Worm (Caenorhabditis elegans): ENCODE measurements around the gene T15B7.15.

T15B7.15 gene

DNA sequence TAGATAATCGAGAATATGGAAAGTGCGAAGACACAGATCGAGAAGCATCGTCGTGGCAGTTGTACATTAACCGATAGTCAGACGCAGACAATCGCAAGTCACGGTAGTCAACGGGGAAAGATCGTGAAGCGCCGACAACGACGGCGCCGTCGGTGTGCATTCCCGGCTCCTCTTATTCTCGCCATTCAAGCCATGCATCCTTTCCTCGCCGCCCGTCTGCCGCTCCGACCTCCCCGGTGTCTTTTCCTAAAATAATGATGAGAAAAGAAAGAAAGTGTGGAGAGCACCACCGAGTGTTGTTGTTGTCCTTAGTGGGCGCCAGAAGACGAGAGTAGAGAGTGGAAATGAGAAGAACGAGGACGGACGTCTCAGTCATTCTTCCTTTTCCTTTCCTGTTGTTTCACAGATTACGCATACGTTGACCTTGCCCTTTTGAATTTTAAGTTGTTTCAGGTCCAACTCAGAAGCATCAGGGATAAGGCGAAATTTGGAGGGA, 44.7 kb downstream of the T15B7.15 start, which contains the start of gene ZC404.1:
TSS of gene ZC404.1 (plus strand) at position 446 of the 496 bp plus-strand sequence.
- TF ChIP-seq ceh-9 (tag; optimal IDR thresholded peaks at IDR 0.05) (no peak), ceh-31 (tag; optimal IDR thresholded peaks at IDR 0.05) (peak; percentile 8)

DNA sequence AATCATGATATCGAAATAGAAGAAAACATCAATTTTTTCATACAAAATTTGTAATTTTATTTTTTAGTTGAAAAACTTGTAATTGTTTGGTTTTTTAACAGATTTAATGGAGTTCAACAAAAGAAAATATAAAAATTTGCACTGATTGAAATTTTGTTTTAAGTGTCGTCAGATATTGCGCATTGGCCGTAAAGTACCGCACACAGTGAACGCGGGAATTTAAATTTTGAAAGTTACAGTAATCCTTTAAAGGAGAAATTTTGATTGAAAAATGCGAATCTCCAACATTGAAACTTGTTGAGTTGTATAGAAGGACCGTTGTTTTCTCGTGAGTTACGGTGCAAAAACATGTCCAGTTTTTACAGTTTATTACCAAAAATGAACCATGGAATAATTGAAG, 45.5 kb downstream of the T15B7.15 start:
- TF ChIP-seq lim-6 (tag; optimal IDR thresholded peaks at IDR 0.05) (no peak), ceh-24 (tag; optimal IDR thresholded peaks at IDR 0.05) (no peak), unc-42 (tag; optimal IDR thresholded peaks at IDR 0.05) (no peak), ceh-18 (tag; optimal IDR thresholded peaks at IDR 0.05) (no peak), ttx-3 (tag; optimal IDR thresholded peaks at IDR 0.05) (no peak), unc-86 (tag; optimal IDR thresholded peaks at IDR 0.05) (no peak), hlh-15 (tag; optimal IDR thresholded peaks at IDR 0.05) (no peak), fkh-6 (tag; optimal IDR thresholded peaks at IDR 0.05) (no peak), ceh-30 (tag; optimal IDR thresholded peaks at IDR 0.05) (no peak), zip-5 (tag; optimal IDR thresholded peaks at IDR 0.05) (no peak), tbx-2 (tag; optimal IDR thresholded peaks at IDR 0.05) (no peak), elt-4 (tag; optimal IDR thresholded peaks at IDR 0.05) (no peak), F13H6.1 (tag; optimal IDR thresholded peaks at IDR 0.05) (no peak), K02D7.2 (tag; optimal IDR thresholded peaks at IDR 0.05) (no peak), che-1 (tag; optimal IDR thresholded peaks at IDR 0.05) (no peak), dve-1 (tag; optimal IDR thresholded peaks at IDR 0.05) (no peak)

DNA sequence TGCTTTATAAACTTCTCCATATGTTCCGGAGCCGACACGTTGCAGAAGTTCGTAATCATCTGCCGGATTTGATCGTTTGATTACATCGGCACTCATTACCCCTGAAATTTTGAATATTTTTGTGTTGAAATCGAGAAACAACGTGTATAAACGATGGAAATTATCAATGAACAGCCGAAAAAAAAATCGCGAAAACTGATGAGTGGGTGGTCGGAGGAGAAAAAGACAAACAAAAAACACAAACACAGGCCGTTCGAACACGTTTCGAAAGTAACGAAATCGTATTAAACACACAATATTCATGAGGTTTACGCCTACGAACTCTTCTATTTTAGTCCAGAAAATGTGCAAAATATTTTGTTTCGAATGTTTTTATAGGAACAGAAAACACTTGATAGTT, 45.9 kb downstream of the T15B7.15 start, which contains the start of gene gck-2:
TSS of gene gck-2 (minus strand) at position 101 of the 400 bp plus-strand sequence.
- TF ChIP-seq C38D4.7 (GFP tag; optimal IDR thresholded peaks at IDR 0.05) (no peak), ceh-30 (tag; optimal IDR thresholded peaks at IDR 0.05) (no peak), che-1 (tag; optimal IDR thresholded peaks at IDR 0.05) (no peak), ceh-34 (tag; optimal IDR thresholded peaks at IDR 0.05) (no peak), nfya-1 (tag; optimal IDR thresholded peaks at IDR 0.05) (no peak), pag-3 (tag; optimal IDR thresholded peaks at IDR 0.05; ENCODE audit: borderline replicate concordance) (no peak), ets-4 (tag; optimal IDR thresholded peaks at IDR 0.05) (no peak), pat-9 (tag; optimal IDR thresholded peaks at IDR 0.05) (no peak), ceh-18 (tag; optimal IDR thresholded peaks at IDR 0.05) (no peak), sdc-2 (tag; optimal IDR thresholded peaks at IDR 0.05) (no peak)

DNA sequence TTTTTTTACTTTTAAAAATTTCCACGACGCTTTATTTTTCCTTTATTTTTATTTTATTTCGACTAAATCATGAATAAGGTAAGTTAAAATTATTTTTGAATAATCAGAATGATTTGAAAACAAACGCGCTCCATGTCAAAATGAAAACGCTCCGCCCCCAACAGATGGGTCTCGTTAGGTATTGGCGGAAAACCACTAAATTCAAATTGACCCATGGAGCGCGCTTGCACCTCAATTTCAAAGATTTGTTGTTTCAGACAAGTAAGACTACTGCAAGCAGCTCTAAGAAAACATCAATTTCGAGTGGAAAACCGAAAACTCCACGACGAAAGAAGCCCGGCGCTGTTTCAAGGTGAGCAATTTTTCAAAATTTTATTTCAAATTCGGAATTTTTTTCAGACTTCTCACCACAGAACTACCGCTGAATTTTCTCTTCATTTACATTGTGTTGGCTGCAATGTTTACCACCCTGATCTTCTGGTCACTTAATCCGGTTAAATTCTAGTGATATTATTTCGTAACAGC, 50.5 kb downstream of the T15B7.15 start, which contains the start of gene ZC404.2:
TSS of gene ZC404.2 (plus strand) at position 47 of the 525 bp plus-strand sequence.
- no peak for TF ChIP-seq ref-2 (tag; optimal IDR thresholded peaks at IDR 0.05)
- TF ChIP-seq ceh-19 (GFP tag; optimal IDR thresholded peaks at IDR 0.05): no peak
- TF ChIP-seq ceh-48 (tag; optimal IDR thresholded peaks at IDR 0.05): no peak
- no peak for TF ChIP-seq K02D7.2 (tag; optimal IDR thresholded peaks at IDR 0.05)
- peak; percentile 46 for TF ChIP-seq ama-1 (optimal IDR thresholded peaks at IDR 0.05)

All from whole organism, late embryonic.